Worm (Caenorhabditis elegans) whole organism, L4/young adult: ENCODE measurements around the gene F46H5.4.

Experiments used
- W03F9.2 ChIP-seq: fragments of 150-350 bp; optimal IDR thresholded peaks from 2 replicates; lab custom pipeline; 2014; ENCODE audit warnings: missing biosample characterization, missing genetic modification characterization
- him-1 ChIP-seq: sonication (generic microtip); optimal IDR thresholded peaks from 2 replicates; lab custom pipeline; 2016; ENCODE audit warnings: missing genotype, missing genetic modification reagents, missing genetic modification characterization, missing compliant biosample characterization

ce11 chrX:7206419-7206818 is 48.0 kb downstream of the F46H5.4 start, which contains the start of gene ZK867.2:
- TF ChIP-seq W03F9.2, result no peak
- TF ChIP-seq him-1, result no peak
